Fruit fly (Drosophila melanogaster): ENCODE results near the gene gcm2.

- TF ChIP-seq CG8478 (optimal IDR thresholded peaks at IDR 0.05) (no peak), CTCF (optimal IDR thresholded peaks at IDR 0.05) (peak; percentile 80 to 91)
Measured at dm6 chr2L:9613006-9613690, 4.8 kb downstream of the gcm2 start, which contains the start of gene Trx2.
